Worm (Caenorhabditis elegans) whole organism, L4 larva: Measurements from ENCODE around the gene snf-6.

ENCODE experiments used
- D1046.2 ChIP-seq: fragments of 200-800 bp; sonication (Bioruptor generic); IDR thresholded peaks from 2 replicates; pipeline ENCODE4 v1.3.6; 2022; ENCODE audit warnings: missing genetic modification characterization, missing compliant biosample characterization
- arid-1 ChIP-seq: fragments of 200-800 bp; sonication (Bioruptor generic); conservative IDR thresholded peaks from 2 replicates; pipeline ENCODE4 v1.3.6; 2022; ENCODE audit warnings: missing genetic modification reagents, missing genetic modification characterization, missing compliant biosample characterization
- ctbp-1 ChIP-seq: fragments of 200-800 bp; sonication (Bioruptor generic); IDR thresholded peaks from 2 replicates; pipeline ENCODE4 v1.3.6; 2022; ENCODE audit warnings: missing genetic modification reagents, missing genetic modification characterization, missing compliant biosample characterization
- daf-16 ChIP-seq, 3 experiments: sonication (generic microtip); optimal IDR thresholded peaks; 2 replicates each; lab custom pipeline; 2016 to 2017; ENCODE audit warnings: missing genetic modification characterization in 3 of 3, missing genetic modification reagents in 3 of 3, mild to moderate bottlenecking in 2 of 3, missing compliant biosample characterization in 2 of 3, missing biosample characterization in 1 of 3, moderate library complexity in 1 of 3
- fkh-10 ChIP-seq: fragments of 150-350 bp; optimal IDR thresholded peaks from 2 replicates; lab custom pipeline; 2014; ENCODE audit warnings: missing biosample characterization, missing genetic modification reagents, missing genetic modification characterization
- jun-1 ChIP-seq: fragments of 150-350 bp; optimal IDR thresholded peaks from 2 replicates; lab custom pipeline; 2014; ENCODE audit warnings: missing biosample characterization, missing genetic modification reagents, missing genetic modification characterization
- lir-3 ChIP-seq: sonication (generic microtip); optimal IDR thresholded peaks from 2 replicates; lab custom pipeline; 2016; ENCODE audit warnings: mild to moderate bottlenecking, missing genetic modification characterization, missing compliant biosample characterization
- lsy-2 ChIP-seq, 2 experiments: fragments of 150-350 bp in 1 of 2; sonication (generic microtip) in 1 of 2; optimal IDR thresholded peaks; 2 replicates each; lab custom pipeline; 2014 to 2017; ENCODE audit warnings: missing biosample characterization in 2 of 2, missing genetic modification characterization in 2 of 2
- mdl-1 ChIP-seq, 2 experiments: fragments of 150-350 bp in 1 of 2; sonication (generic microtip) in 1 of 2; optimal IDR thresholded peaks; 2 replicates each; lab custom pipeline; 2014 to 2017; ENCODE audit warnings: missing biosample characterization in 2 of 2, missing genetic modification characterization in 2 of 2
- nhr-77 ChIP-seq: fragments of 150-350 bp; optimal IDR thresholded peaks from 2 replicates; lab custom pipeline; 2014; ENCODE audit warnings: missing biosample characterization, missing genetic modification characterization
- pha-4 ChIP-seq, 2 experiments: fragments of 150-350 bp in 1 of 2; fragments of 200-800 bp in 1 of 2; sonication (Bioruptor generic) in 1 of 2; IDR thresholded peaks in 1 of 2; optimal IDR thresholded peaks in 1 of 2; 2 replicates each; pipeline versions ENCODE4 v1.3.6 to Lab custom; 2014 to 2022; ENCODE audit warnings: missing genetic modification characterization in 2 of 2, missing genetic modification reagents in 2 of 2, missing biosample characterization in 1 of 2, missing compliant biosample characterization in 1 of 2
- ztf-11 ChIP-seq: fragments of 150-350 bp; optimal IDR thresholded peaks from 2 replicates; lab custom pipeline; 2014; ENCODE audit warnings: missing biosample characterization, missing genetic modification characterization

ce11 chrIII:1528423-1528822 is 4.2 kb downstream of the snf-6 start:
- TF ChIP-seq lir-3 (tag; lab: Kevin White, UChicago) (no peak), daf-16 (GFP tag; optimal IDR thresholded peaks at IDR 0.05; lab: Kevin White, UChicago) (no peak), daf-16 (tag; optimal IDR thresholded peaks at IDR 0.05; lab: Kevin White, UChicago) (no peak), ctbp-1 (GFP tag; lab: Robert Waterston, UW) (no peak), lsy-2 (tag; optimal IDR thresholded peaks at IDR 0.05; lab: Kevin White, UChicago) (no peak), ztf-11 (tag; lab: Kevin White, UChicago) (no peak), mdl-1 (tag; optimal IDR thresholded peaks at IDR 0.05; lab: Kevin White, UChicago) (no peak), pha-4 (GFP tag; IDR thresholded peaks at IDR 0.05; lab: Robert Waterston, UW) (no peak), pha-4 (tag; optimal IDR thresholded peaks at IDR 0.05; lab: Kevin White, UChicago) (no peak), fkh-10 (GFP tag; lab: Kevin White, UChicago) (no peak), jun-1 (no peak), D1046.2 (GFP tag; lab: Robert Waterston, UW) (no peak), arid-1 (GFP tag; lab: Robert Waterston, UW) (no peak), nhr-77 (tag; lab: Kevin White, UChicago) (no peak)
